Worm (Caenorhabditis elegans) whole organism, L3 larva: Measurements from ENCODE around the gene R10D12.13.

ENCODE experiments used
- ZK546.5 ChIP-seq: sonication (generic microtip); optimal IDR thresholded peaks from 2 replicates; lab custom pipeline; 2017; ENCODE audit warnings: missing biosample characterization, missing genetic modification characterization
- egl-5 ChIP-seq: fragments of 150-350 bp; optimal IDR thresholded peaks from 2 replicates; lab custom pipeline; 2017; ENCODE audit warnings: missing biosample characterization, missing genetic modification reagents, missing genetic modification characterization, inconsistent platforms

- no peak for TF ChIP-seq ZK546.5 (tag; lab: Kevin White, UChicago)
- no peak for TF ChIP-seq egl-5 (tag; lab: Kevin White, UChicago)
Observed at ce11 chrV:13934545-13934944, 27.7 kb upstream of the R10D12.13 start, which contains the start of gene R10D12.1.
